Worm (Caenorhabditis elegans) whole organism, L4/young adult: ENCODE measurements around the gene T24A6.17.

ENCODE experiments used
- W03F9.2 ChIP-seq: fragments of 150-350 bp; optimal IDR thresholded peaks from 2 replicates; lab custom pipeline; 2014; ENCODE audit warnings: missing biosample characterization, missing genetic modification characterization
- dao-5 ChIP-seq: sonication (generic microtip); optimal IDR thresholded peaks from 2 replicates; lab custom pipeline; 2016; ENCODE audit warnings: missing genotype, missing genetic modification characterization, moderate library complexity, missing compliant biosample characterization
- him-1 ChIP-seq: sonication (generic microtip); optimal IDR thresholded peaks from 2 replicates; lab custom pipeline; 2016; ENCODE audit warnings: missing genotype, missing genetic modification reagents, missing genetic modification characterization, missing compliant biosample characterization

Gene T24A6.17

DNA sequence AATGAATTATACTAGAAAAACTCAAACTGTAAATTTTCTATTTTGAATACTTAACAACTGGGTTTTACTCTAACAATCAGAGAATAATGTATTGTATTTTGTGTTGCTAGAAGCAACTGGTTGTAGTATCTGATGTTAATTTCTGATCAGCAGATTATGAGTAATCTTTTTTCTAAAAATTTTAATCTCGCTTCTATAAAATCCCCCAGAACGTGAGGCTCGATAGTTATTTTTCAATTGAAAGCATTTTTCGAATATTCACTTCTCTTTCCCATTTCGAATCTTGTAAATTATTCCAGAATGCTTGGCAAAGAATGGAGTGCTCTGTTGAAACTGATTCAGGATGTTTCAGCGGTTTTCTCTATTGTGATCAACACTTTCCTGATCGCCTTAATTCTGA lies 46.3 kb downstream of the T24A6.17 start, which contains the start of gene str-227:
str-227 (plus strand) TSS at position 301 of the 400 bp plus-strand sequence.
- TF ChIP-seq W03F9.2 (tag; lab: Kevin White, UChicago) (no peak), him-1 (tag; lab: Kevin White, UChicago) (no peak), dao-5 (tag; lab: Kevin White, UChicago) (no peak)
